Worm (Caenorhabditis elegans): ENCODE measurements around the gene F13H8.6.

The F13H8.6 gene

ce11 chrII:6245199-6245702 is 41.5 kb downstream of the F13H8.6 start, which contains the start of gene blos-4:
TSS of gene blos-4 (plus strand) at chrII:6245249.
- TF ChIP-seq elt-2 (tag; optimal IDR thresholded peaks at IDR 0.05), result no peak
- no peak for TF ChIP-seq ceh-9 (tag; optimal IDR thresholded peaks at IDR 0.05)
- TF ChIP-seq nhr-237 (tag; optimal IDR thresholded peaks at IDR 0.05), result no peak
- no peak for TF ChIP-seq ceh-82 (tag; optimal IDR thresholded peaks at IDR 0.05)
- TF ChIP-seq aly-2 (tag; optimal IDR thresholded peaks at IDR 0.05), result no peak

DNA sequence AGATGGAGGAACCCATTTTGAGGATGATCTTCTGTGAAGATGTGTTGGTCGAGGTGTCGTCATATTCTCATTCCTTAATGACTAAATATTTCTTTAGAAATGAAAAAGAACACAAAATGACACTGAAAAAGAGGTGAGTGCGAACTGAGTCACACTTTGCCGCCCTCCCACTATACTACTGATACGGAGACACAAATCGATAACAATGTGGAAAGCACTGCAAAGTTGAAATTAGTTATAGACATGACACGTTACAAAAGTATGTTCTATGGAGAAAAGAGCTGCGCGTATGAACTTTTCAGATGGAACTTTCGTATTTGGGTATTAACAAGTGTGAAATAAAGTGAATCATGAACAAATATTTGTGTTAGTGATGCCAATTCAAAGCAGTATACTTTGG is 42.6 kb downstream of the F13H8.6 start, which contains the start of gene tat-4:
Gene tat-4, minus strand, starts transcription at position 117 of the 400 bp plus-strand sequence.
- peak; percentile 49 for TF ChIP-seq elt-2 (tag; optimal IDR thresholded peaks at IDR 0.05)
- no peak for TF ChIP-seq lin-15B (tag; optimal IDR thresholded peaks at IDR 0.05)
- no peak for TF ChIP-seq unc-62 (GFP tag; optimal IDR thresholded peaks at IDR 0.05)
- TF ChIP-seq pqm-1 (tag; optimal IDR thresholded peaks at IDR 0.05), result peak; percentile 69

ce11 chrII:6241758-6242157 is 45.0 kb downstream of the F13H8.6 start, which contains the start of gene T24H7.8:
TSS of gene T24H7.8 (plus strand) at chrII:6242058.
- TF ChIP-seq skn-1 (tag; optimal IDR thresholded peaks at IDR 0.05) (no peak), elt-2 (tag; optimal IDR thresholded peaks at IDR 0.05) (no peak), ama-1 (optimal IDR thresholded peaks at IDR 0.05) (no peak), jun-1 (tag; optimal IDR thresholded peaks at IDR 0.05) (no peak), ceh-82 (tag; optimal IDR thresholded peaks at IDR 0.05) (no peak), hmg-11 (tag; optimal IDR thresholded peaks at IDR 0.05) (no peak), mdl-1 (tag; optimal IDR thresholded peaks at IDR 0.05) (no peak), nhr-12 (tag; optimal IDR thresholded peaks at IDR 0.05) (no peak), snpc-4 (tag; optimal IDR thresholded peaks at IDR 0.05) (no peak), ceh-28 (tag; optimal IDR thresholded peaks at IDR 0.05) (no peak), nhr-76 (tag; optimal IDR thresholded peaks at IDR 0.05) (no peak), ZK546.5 (tag; optimal IDR thresholded peaks at IDR 0.05) (no peak), elt-1 (tag; optimal IDR thresholded peaks at IDR 0.05) (no peak), egl-27 (tag; optimal IDR thresholded peaks at IDR 0.05) (no peak), ceh-9 (tag; optimal IDR thresholded peaks at IDR 0.05) (no peak), nhr-23 (tag; optimal IDR thresholded peaks at IDR 0.05) (no peak)

- TF ChIP-seq lin-39 (tag; optimal IDR thresholded peaks at IDR 0.05) (no peak), pha-4 (tag; optimal IDR thresholded peaks at IDR 0.05) (peak; percentile 87), elt-1 (tag; optimal IDR thresholded peaks at IDR 0.05) (peak; percentile 81)
These were observed 50.4 kb downstream of the F13H8.6 start for ce11 chrII:6236093-6236945.

- TF ChIP-seq nhr-28 (tag; optimal IDR thresholded peaks at IDR 0.05) (no peak), lin-15B (tag; optimal IDR thresholded peaks at IDR 0.05) (no peak), nhr-25 (tag; optimal IDR thresholded peaks at IDR 0.05) (peak; percentile 30), nhr-43 (tag; optimal IDR thresholded peaks at IDR 0.05; ENCODE audit: poor library complexity, severe bottlenecking) (no peak), pha-4 (tag; optimal IDR thresholded peaks at IDR 0.05) (peak; percentile 68), aly-2 (tag; optimal IDR thresholded peaks at IDR 0.05) (no peak), ceh-16 (tag; optimal IDR thresholded peaks at IDR 0.05) (no peak), sea-2 (GFP tag; optimal IDR thresholded peaks at IDR 0.05) (no peak), ama-1 (optimal IDR thresholded peaks at IDR 0.05) (no peak), unc-62 (GFP tag; optimal IDR thresholded peaks at IDR 0.05) (no peak), elt-1 (tag; optimal IDR thresholded peaks at IDR 0.05) (no peak), R02D3.7 (tag; optimal IDR thresholded peaks at IDR 0.05) (no peak), elt-2 (tag; optimal IDR thresholded peaks at IDR 0.05) (peak; percentile 47), skn-1 (tag; optimal IDR thresholded peaks at IDR 0.05) (no peak)
These were observed 51.2 kb downstream of the F13H8.6 start, which contains the start of gene T24H7.9 for ce11 chrII:6235432-6236092. TSS of gene T24H7.9 (minus strand) at chrII:6235505.

All from whole organism, L3 larva.